Worm (Caenorhabditis elegans): ENCODE measurements around the gene Y46E12A.3.
A peak's percentile ranks its signal among the peaks of the same experiment; 100 is the strongest.

The Y46E12A.3 gene

ce11 chrIII:1794100-1794499 lies 39.4 kb upstream of the Y46E12A.3 start:
- TF ChIP-seq lag-1 (GFP tag; IDR thresholded peaks at IDR 0.05): no peak
- TF ChIP-seq lsl-1 (GFP tag; optimal IDR thresholded peaks at IDR 0.05): no peak
- no peak for TF ChIP-seq ekl-4 (GFP tag; IDR thresholded peaks at IDR 0.05)
- TF ChIP-seq madf-6 (GFP tag; IDR thresholded peaks at IDR 0.05): no peak
- TF ChIP-seq hsf-1 (GFP tag; IDR thresholded peaks at IDR 0.05): no peak
- TF ChIP-seq die-1 (tag; optimal IDR thresholded peaks at IDR 0.05): no peak
- TF ChIP-seq snpc-1.1 (tag; optimal IDR thresholded peaks at IDR 0.05; ENCODE audit: insufficient read depth): no peak
- no peak for TF ChIP-seq F52B5.7 (tag; optimal IDR thresholded peaks at IDR 0.05)
- TF ChIP-seq ztf-25 (GFP tag; IDR thresholded peaks at IDR 0.05): no peak
- no peak for TF ChIP-seq snpc-4 (GFP tag; optimal IDR thresholded peaks at IDR 0.05)
- no peak for TF ChIP-seq snpc-4 (tag; optimal IDR thresholded peaks at IDR 0.05)

ce11 chrIII:1793416-1793815 lies 38.7 kb upstream of the Y46E12A.3 start:
- TF ChIP-seq ceh-100 (GFP tag; IDR thresholded peaks at IDR 0.05) (no peak), cebp-1 (GFP tag; IDR thresholded peaks at IDR 0.05) (no peak), cebp-1 (tag; optimal IDR thresholded peaks at IDR 0.05) (no peak), ztf-3 (GFP tag; optimal IDR thresholded peaks at IDR 0.05) (no peak)

- no peak for TF ChIP-seq rcor-1 (GFP tag; IDR thresholded peaks at IDR 0.05)
- no peak for TF ChIP-seq lsy-27 (tag; optimal IDR thresholded peaks at IDR 0.05; ENCODE audit: borderline replicate concordance, insufficient read depth)
- no peak for TF ChIP-seq ztf-25 (GFP tag; IDR thresholded peaks at IDR 0.05)
- TF ChIP-seq snpc-3.4 (tag; optimal IDR thresholded peaks at IDR 0.05): no peak
- no peak for TF ChIP-seq ceh-40 (GFP tag; IDR thresholded peaks at IDR 0.05)
- no peak for TF ChIP-seq lin-35 (GFP tag; optimal IDR thresholded peaks at IDR 0.05)
- no peak for TF ChIP-seq attf-5 (GFP tag; optimal IDR thresholded peaks at IDR 0.05)
- TF ChIP-seq F37B4.10 (GFP tag; IDR thresholded peaks at IDR 0.05): no peak
- no peak for TF ChIP-seq athp-1 (tag; optimal IDR thresholded peaks at IDR 0.05)
Observed at ce11 chrIII:1791949-1792348, 37.2 kb upstream of the Y46E12A.3 start.

ce11 chrIII:1788972-1789371 lies 34.2 kb upstream of the Y46E12A.3 start:
- peak; percentile 79 for TF ChIP-seq zfh-2 (GFP tag; conservative IDR thresholded peaks at IDR 0.05)
- no peak for TF ChIP-seq snpc-1.3 (tag; optimal IDR thresholded peaks at IDR 0.05; ENCODE audit: insufficient read depth)
- TF ChIP-seq egrh-3 (GFP tag; IDR thresholded peaks at IDR 0.05): peak; percentile 54; the same call in 1 of the 2 replicates

- TF ChIP-seq nhr-90 (tag; optimal IDR thresholded peaks at IDR 0.05) (no peak), F23B12.7 (tag; optimal IDR thresholded peaks at IDR 0.05; ENCODE audit: insufficient read depth) (no peak), F22D6.2 (tag; optimal IDR thresholded peaks at IDR 0.05) (no peak), nhr-179 (tag; optimal IDR thresholded peaks at IDR 0.05) (no peak), sdz-38 (tag; optimal IDR thresholded peaks at IDR 0.05) (no peak), attf-5 (GFP tag; optimal IDR thresholded peaks at IDR 0.05) (no peak), T07F8.4 (tag; optimal IDR thresholded peaks at IDR 0.05) (no peak), attf-6 (GFP tag; IDR thresholded peaks at IDR 0.05) (no peak), lsy-27 (tag; optimal IDR thresholded peaks at IDR 0.05; ENCODE audit: borderline replicate concordance, insufficient read depth) (no peak), lir-1 (GFP tag; conservative IDR thresholded peaks at IDR 0.05) (no peak), egl-18 (GFP tag; IDR thresholded peaks at IDR 0.05) (no peak)
Observed at ce11 chrIII:1788033-1788432, 33.3 kb upstream of the Y46E12A.3 start, which contains the start of gene rimb-1. TSS of gene rimb-1 (plus strand) at chrIII:1788333.
